Fruit fly (Drosophila melanogaster) whole organism, adult: Measurements from ENCODE around the gene RIOK1.

Experiments
- CG11617 ChIP-seq: fragments of 200-800 bp; sonication (Bioruptor generic); optimal IDR thresholded peaks from 2 replicates; lab custom pipeline; 2017; ENCODE audit warnings: mild to moderate bottlenecking, missing biosample characterization, missing genetic modification reagents, missing genetic modification characterization
- CG33017 ChIP-seq: fragments of 200-800 bp; sonication (Bioruptor generic); optimal IDR thresholded peaks from 2 replicates; lab custom pipeline; 2018; ENCODE audit warnings: missing biosample characterization, mild to moderate bottlenecking, missing genetic modification characterization, moderate library complexity
- Clk ChIP-seq: fragments of 200-800 bp; sonication (Bioruptor generic); optimal IDR thresholded peaks from 2 replicates; lab custom pipeline; 2017; ENCODE audit warnings: missing biosample characterization, missing genetic modification characterization
- bab1 ChIP-seq: fragments of 200-800 bp; sonication (Bioruptor generic); optimal IDR thresholded peaks from 3 replicates; lab custom pipeline; 2019; ENCODE audit warnings: missing biosample characterization, mild to moderate bottlenecking, missing genetic modification characterization, moderate library complexity
- cic ChIP-seq: fragments of 200-800 bp; sonication (Bioruptor generic); optimal IDR thresholded peaks from 2 replicates; lab custom pipeline; 2017; ENCODE audit warnings: missing biosample characterization, mild to moderate bottlenecking, missing genetic modification characterization, moderate library complexity

dm6 chr3L:11604227-11604626 lies 44.0 kb downstream of the RIOK1 start:
- no peak for TF ChIP-seq CG33017 (tag; lab: Kevin White, UChicago)
- no peak for TF ChIP-seq Clk (GFP tag; lab: Kevin White, UChicago)
- TF ChIP-seq bab1, result no peak
- TF ChIP-seq CG11617, result no peak
- no peak for TF ChIP-seq cic (GFP tag; lab: Kevin White, UChicago)
